Fruit fly (Drosophila melanogaster) whole organism, prepupa: Measurements from ENCODE around the gene Dhc1.

Experiments used
- Blimp-1 ChIP-seq: fragments of 200-800 bp; sonication (Bioruptor generic); optimal IDR thresholded peaks from 3 replicates; lab custom pipeline; 2017; ENCODE audit warnings: missing biosample characterization, missing genetic modification characterization, mild to moderate bottlenecking, moderate library complexity, missing genetic modification reagents
- CG10631 ChIP-seq: fragments of 200-800 bp; sonication (Bioruptor generic); optimal IDR thresholded peaks from 2 replicates; lab custom pipeline; 2016; ENCODE audit warnings: missing biosample characterization, missing genetic modification characterization
- CG10669 ChIP-seq: fragments of 200-800 bp; sonication (Bioruptor generic); optimal IDR thresholded peaks from 3 replicates; lab custom pipeline; 2018; ENCODE audit warnings: missing biosample characterization, mild to moderate bottlenecking, missing genetic modification characterization, moderate library complexity
- CG11294 ChIP-seq: fragments of 200-800 bp; sonication (Bioruptor generic); IDR thresholded peaks from 2 replicates; pipeline ENCODE4 v1.3.6; 2022; ENCODE audit warnings: missing biosample characterization, missing genetic modification characterization
- CG11762 ChIP-seq: fragments of 200-800 bp; sonication (Bioruptor generic); optimal IDR thresholded peaks from 3 replicates; lab custom pipeline; 2016; ENCODE audit warnings: missing biosample characterization, missing genetic modification characterization; ENCODE audit not compliant: insufficient read depth
- CG11902 ChIP-seq: fragments of 200-800 bp; sonication (Bioruptor generic); optimal IDR thresholded peaks from 3 replicates; lab custom pipeline; 2016; ENCODE audit warnings: missing biosample characterization, missing genetic modification characterization
- CG15336 ChIP-seq: fragments of 200-800 bp; sonication (Bioruptor generic); IDR thresholded peaks from 2 replicates; pipeline ENCODE4 v1.3.6; 2022; ENCODE audit warnings: missing biosample characterization, missing genetic modification characterization
- CG1621 ChIP-seq: fragments of 200-800 bp; sonication (Bioruptor generic); optimal IDR thresholded peaks from 3 replicates; lab custom pipeline; 2018; ENCODE audit warnings: missing biosample characterization, mild to moderate bottlenecking, missing genetic modification characterization
- CG16779 ChIP-seq: fragments of 200-800 bp; sonication (Bioruptor generic); optimal IDR thresholded peaks from 3 replicates; lab custom pipeline; 2017; ENCODE audit warnings: missing biosample characterization, mild to moderate bottlenecking, missing genetic modification characterization
- CG3032 ChIP-seq: fragments of 200-800 bp; optimal IDR thresholded peaks from 2 replicates; lab custom pipeline; 2019; ENCODE audit warnings: missing biosample characterization, mild to moderate bottlenecking, missing genetic modification characterization, moderate library complexity
- CG31627 ChIP-seq: fragments of 200-800 bp; sonication (Bioruptor generic); optimal IDR thresholded peaks from 3 replicates; lab custom pipeline; 2016; ENCODE audit warnings: missing biosample characterization, missing genetic modification characterization
- CG32006 ChIP-seq: fragments of 200-800 bp; sonication (Bioruptor generic); optimal IDR thresholded peaks from 3 replicates; lab custom pipeline; 2017; ENCODE audit warnings: missing biosample characterization, mild to moderate bottlenecking, missing genetic modification characterization
- CG34406 ChIP-seq: fragments of 200-800 bp; sonication (Bioruptor generic); optimal IDR thresholded peaks from 3 replicates; lab custom pipeline; 2016; ENCODE audit warnings: missing biosample characterization, missing genetic modification characterization
- CG3919 ChIP-seq: fragments of 200-800 bp; sonication (Bioruptor generic); optimal IDR thresholded peaks from 3 replicates; lab custom pipeline; 2016; ENCODE audit warnings: missing biosample characterization, missing genetic modification characterization
- CG4318 ChIP-seq: fragments of 200-800 bp; sonication (Bioruptor generic); optimal IDR thresholded peaks from 3 replicates; lab custom pipeline; 2017; ENCODE audit warnings: missing biosample characterization, mild to moderate bottlenecking, missing genetic modification characterization
- CG6163 ChIP-seq: fragments of 200-800 bp; sonication (Bioruptor generic); IDR thresholded peaks from 3 replicates; pipeline ENCODE4 v1.3.6; 2022; ENCODE audit warnings: missing biosample characterization, missing genetic modification characterization
- CG6792 ChIP-seq: fragments of 200-800 bp; sonication (Bioruptor generic); optimal IDR thresholded peaks from 3 replicates; lab custom pipeline; 2016; ENCODE audit warnings: missing biosample characterization, missing genetic modification characterization
- CG6808 ChIP-seq: fragments of 200-800 bp; sonication (Bioruptor generic); optimal IDR thresholded peaks from 3 replicates; lab custom pipeline; 2017; ENCODE audit warnings: missing biosample characterization, missing genetic modification characterization, mild to moderate bottlenecking, moderate library complexity, missing genetic modification reagents
- CG6854 ChIP-seq: fragments of 200-800 bp; sonication (Bioruptor generic); optimal IDR thresholded peaks from 2 replicates; lab custom pipeline; 2017; ENCODE audit warnings: missing biosample characterization, mild to moderate bottlenecking, missing genetic modification characterization
- CG7368 ChIP-seq: fragments of 200-800 bp; sonication (Bioruptor generic); optimal IDR thresholded peaks from 3 replicates; lab custom pipeline; 2016; ENCODE audit warnings: missing biosample characterization, missing genetic modification characterization
- CG8119 ChIP-seq: fragments of 200-800 bp; sonication (Bioruptor generic); IDR thresholded peaks from 3 replicates; pipeline ENCODE4 v1.3.6; 2022; ENCODE audit warnings: missing biosample characterization, missing genetic modification characterization
- CG8319 ChIP-seq: fragments of 200-800 bp; sonication (Bioruptor generic); optimal IDR thresholded peaks from 3 replicates; lab custom pipeline; 2016; ENCODE audit warnings: missing biosample characterization, missing genetic modification characterization
- CG8632 ChIP-seq: fragments of 200-800 bp; sonication (Bioruptor generic); optimal IDR thresholded peaks from 3 replicates; lab custom pipeline; 2016; ENCODE audit warnings: missing biosample characterization, missing genetic modification characterization
- CG9139 ChIP-seq: fragments of 200-800 bp; sonication (Bioruptor generic); optimal IDR thresholded peaks from 3 replicates; lab custom pipeline; 2017; ENCODE audit warnings: missing biosample characterization, mild to moderate bottlenecking, missing genetic modification characterization
- Eip78C ChIP-seq: fragments of 200-800 bp; sonication (Bioruptor generic); peaks from one replicate; lab custom pipeline; 2016; ENCODE audit warnings: missing biosample characterization, missing genetic modification characterization
- Eip93F ChIP-seq: fragments of 200-800 bp; sonication (Bioruptor generic); optimal IDR thresholded peaks from 2 replicates; lab custom pipeline; 2016; ENCODE audit warnings: missing biosample characterization, mild to moderate bottlenecking, missing genetic modification characterization
- Ets96B ChIP-seq: fragments of 200-800 bp; optimal IDR thresholded peaks from 2 replicates; lab custom pipeline; 2019; ENCODE audit warnings: missing biosample characterization, mild to moderate bottlenecking, missing genetic modification characterization, moderate library complexity
- Gug ChIP-seq: fragments of 200-800 bp; sonication (Bioruptor generic); IDR thresholded peaks from 2 replicates; pipeline ENCODE4 v1.3.6; 2022; ENCODE audit warnings: missing biosample characterization, missing genetic modification characterization
- Hr38 ChIP-seq: sonication (Bioruptor generic); optimal IDR thresholded peaks from 2 replicates; lab custom pipeline; 2016; ENCODE audit warnings: missing biosample characterization, missing genetic modification characterization
- Hr39 ChIP-seq: fragments of 200-800 bp; sonication (Bioruptor generic); optimal IDR thresholded peaks from 2 replicates; lab custom pipeline; 2016; ENCODE audit warnings: missing biosample characterization, missing genetic modification characterization
- Met ChIP-seq: fragments of 200-800 bp; sonication (Bioruptor generic); optimal IDR thresholded peaks from 3 replicates; lab custom pipeline; 2016; ENCODE audit warnings: missing biosample characterization, missing genetic modification characterization
- OdsH ChIP-seq: fragments of 200-800 bp; sonication (Bioruptor generic); optimal IDR thresholded peaks from 3 replicates; lab custom pipeline; 2016; ENCODE audit warnings: missing biosample characterization, missing genetic modification characterization
- Smox ChIP-seq: fragments of 200-800 bp; sonication (Bioruptor generic); optimal IDR thresholded peaks from 3 replicates; lab custom pipeline; 2016; ENCODE audit warnings: missing biosample characterization, missing genetic modification characterization
- Sox102F ChIP-seq: fragments of 200-800 bp; sonication (Bioruptor generic); optimal IDR thresholded peaks from 2 replicates; lab custom pipeline; 2016; ENCODE audit warnings: missing biosample characterization, mild to moderate bottlenecking, missing genetic modification characterization
- Sox14 ChIP-seq: fragments of 200-800 bp; sonication (Bioruptor generic); optimal IDR thresholded peaks from 3 replicates; lab custom pipeline; 2016; ENCODE audit warnings: missing biosample characterization, missing genetic modification characterization
- Sox15 ChIP-seq: fragments of 200-800 bp; sonication (Bioruptor generic); optimal IDR thresholded peaks from 3 replicates; lab custom pipeline; 2016; ENCODE audit warnings: missing biosample characterization, missing genetic modification characterization
- achi ChIP-seq: fragments of 200-800 bp; sonication (Bioruptor generic); optimal IDR thresholded peaks from 3 replicates; lab custom pipeline; 2016; ENCODE audit warnings: missing biosample characterization, missing genetic modification characterization
- acj6 ChIP-seq: fragments of 200-800 bp; sonication (Bioruptor generic); optimal IDR thresholded peaks from 3 replicates; lab custom pipeline; 2016; ENCODE audit warnings: missing biosample characterization, missing genetic modification characterization
- cyc ChIP-seq: fragments of 200-800 bp; sonication (Bioruptor generic); optimal IDR thresholded peaks from 3 replicates; lab custom pipeline; 2016; ENCODE audit warnings: missing biosample characterization, missing genetic modification characterization
- dac ChIP-seq: fragments of 200-800 bp; sonication (Bioruptor generic); optimal IDR thresholded peaks from 2 replicates; lab custom pipeline; 2017; ENCODE audit warnings: missing biosample characterization, mild to moderate bottlenecking, missing genetic modification characterization
- eg ChIP-seq: fragments of 200-800 bp; sonication (Bioruptor generic); IDR thresholded peaks from 3 replicates; pipeline ENCODE4 v1.3.6; 2022; ENCODE audit warnings: missing biosample characterization, missing genetic modification characterization
- esn ChIP-seq: fragments of 200-800 bp; sonication (Bioruptor generic); optimal IDR thresholded peaks from 2 replicates; lab custom pipeline; 2016; ENCODE audit warnings: missing biosample characterization, mild to moderate bottlenecking, missing genetic modification characterization, moderate library complexity
- fd59A ChIP-seq: fragments of 200-800 bp; sonication (Bioruptor generic); optimal IDR thresholded peaks from 2 replicates; lab custom pipeline; 2017; ENCODE audit warnings: missing biosample characterization, mild to moderate bottlenecking, missing genetic modification characterization, missing genetic modification reagents
- fd85E ChIP-seq: fragments of 200-800 bp; sonication (Bioruptor generic); optimal IDR thresholded peaks from 3 replicates; lab custom pipeline; 2016; ENCODE audit warnings: missing biosample characterization, missing genetic modification characterization
- fkh ChIP-seq: fragments of 200-800 bp; sonication (Bioruptor generic); optimal IDR thresholded peaks from 3 replicates; lab custom pipeline; 2017; ENCODE audit warnings: missing biosample characterization, mild to moderate bottlenecking, missing genetic modification characterization, moderate library complexity
- lz ChIP-seq: fragments of 200-800 bp; sonication (Bioruptor generic); optimal IDR thresholded peaks from 3 replicates; lab custom pipeline; 2016; ENCODE audit warnings: missing biosample characterization, missing genetic modification characterization
- net ChIP-seq: fragments of 200-800 bp; sonication (Bioruptor generic); optimal IDR thresholded peaks from 3 replicates; lab custom pipeline; 2016; ENCODE audit warnings: missing biosample characterization, missing genetic modification characterization
- pdm3 ChIP-seq: fragments of 200-800 bp; sonication (Bioruptor generic); optimal IDR thresholded peaks from 3 replicates; lab custom pipeline; 2016; ENCODE audit warnings: missing biosample characterization, missing genetic modification characterization
- salr ChIP-seq, 2 experiments: fragments of 200-800 bp; sonication (Bioruptor generic); optimal IDR thresholded peaks; 3 replicates each; lab custom pipeline; 2016 to 2018; ENCODE audit warnings: missing biosample characterization in 2 of 2, missing genetic modification characterization in 2 of 2, mild to moderate bottlenecking in 1 of 2
- spab ChIP-seq: fragments of 200-800 bp; sonication (Bioruptor generic); optimal IDR thresholded peaks from 2 replicates; lab custom pipeline; 2017; ENCODE audit warnings: missing biosample characterization, mild to moderate bottlenecking, missing genetic modification characterization, missing genetic modification reagents
- ss ChIP-seq, 2 experiments: fragments of 200-800 bp; sonication (Bioruptor generic); optimal IDR thresholded peaks; 2 replicates in 1 of 2; 3 replicates in 1 of 2; lab custom pipeline; 2017 to 2018; ENCODE audit warnings: mild to moderate bottlenecking in 2 of 2, missing biosample characterization in 2 of 2, missing genetic modification characterization in 2 of 2, moderate library complexity in 1 of 2
- topi ChIP-seq: fragments of 200-800 bp; sonication (Bioruptor generic); optimal IDR thresholded peaks from 3 replicates; lab custom pipeline; 2016; ENCODE audit warnings: missing biosample characterization, missing genetic modification characterization

The Dhc1 gene

DNA sequence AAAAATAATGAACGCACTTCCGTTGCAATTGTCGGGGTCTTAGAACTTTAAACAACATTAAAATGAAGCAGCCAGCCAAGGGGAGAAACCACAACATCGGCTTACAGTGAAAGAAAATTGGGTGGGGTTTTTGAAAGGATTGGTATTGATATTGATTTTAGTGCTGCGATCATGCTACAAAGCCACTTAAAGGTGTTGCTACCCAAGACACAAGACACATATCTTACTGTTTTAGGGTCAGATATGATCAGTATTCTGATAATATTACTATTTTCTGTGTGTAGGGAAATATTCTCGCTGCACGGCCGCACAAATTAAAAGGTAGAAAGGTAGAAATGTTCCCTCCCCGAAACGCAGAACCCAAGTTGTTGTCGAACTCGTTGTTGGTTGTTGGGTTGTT is 69.4 kb downstream of the Dhc1 start:
- peak; percentile 43; the same call in 1 of the 2 replicates for TF ChIP-seq CG15336 (GFP tag; lab: Robert Waterston, UW)
- peak; percentile 57 for TF ChIP-seq Hr39 (GFP tag; lab: Kevin White, UChicago)
- peak; percentile 63 for TF ChIP-seq CG3032 (tag; lab: Kevin White, UChicago)
- peak; percentile 53 for TF ChIP-seq Smox (GFP tag; lab: Kevin White, UChicago)
- peak; percentile 62 for TF ChIP-seq acj6 (GFP tag; lab: Kevin White, UChicago)
- TF ChIP-seq net (GFP tag; lab: Kevin White, UChicago) = peak; percentile 31
- TF ChIP-seq salr (GFP tag; optimal IDR thresholded peaks at IDR 0.05; lab: Kevin White, UChicago) = peak; percentile 43 to 48
- TF ChIP-seq CG32006 (GFP tag; lab: Kevin White, UChicago) = peak; percentile 53
- TF ChIP-seq CG34406 = peak; percentile 14
- TF ChIP-seq CG10669 (GFP tag; lab: Kevin White, UChicago) = peak; percentile 69
- TF ChIP-seq fd85E = no peak
- TF ChIP-seq ss (GFP tag; optimal IDR thresholded peaks at IDR 0.05; lab: Kevin White, UChicago) = peak; percentile 28 to 35
- peak; percentile 59 for TF ChIP-seq CG6792 (GFP tag; lab: Kevin White, UChicago)
- TF ChIP-seq cyc (GFP tag; lab: Kevin White, UChicago) = peak; percentile 56
- TF ChIP-seq CG8632 (GFP tag; lab: Kevin White, UChicago) = peak; percentile 35
- TF ChIP-seq CG11294 = no peak
- peak; percentile 75 for TF ChIP-seq CG3919 (GFP tag; lab: Kevin White, UChicago)
- TF ChIP-seq CG1621 (tag; lab: Kevin White, UChicago) = peak; percentile 62
- TF ChIP-seq CG31627 (GFP tag; lab: Kevin White, UChicago) = peak; percentile 54
- TF ChIP-seq CG11902 (GFP tag; lab: Kevin White, UChicago) = no peak
- TF ChIP-seq OdsH (GFP tag; lab: Kevin White, UChicago) = peak; percentile 61
- TF ChIP-seq eg = no peak
- TF ChIP-seq pdm3 = peak; percentile 63
- TF ChIP-seq lz (GFP tag; lab: Kevin White, UChicago) = peak; percentile 47
- peak; percentile 61 for TF ChIP-seq achi (GFP tag; lab: Kevin White, UChicago)
- TF ChIP-seq CG7368 (GFP tag; lab: Kevin White, UChicago) = peak; percentile 47
- peak; percentile 17 for TF ChIP-seq CG11762
- TF ChIP-seq topi (GFP tag; lab: Kevin White, UChicago) = peak; percentile 54
- TF ChIP-seq fkh (GFP tag; lab: Kevin White, UChicago) = no peak
- no peak for TF ChIP-seq dac
- TF ChIP-seq CG8319 (GFP tag; lab: Kevin White, UChicago) = peak; percentile 43
- TF ChIP-seq Met (GFP tag; lab: Kevin White, UChicago) = peak; percentile 52
- TF ChIP-seq CG6808 (GFP tag; lab: Kevin White, UChicago) = peak; percentile 64
- TF ChIP-seq CG4318 = no peak
- no peak; the same call in 1 of the 2 replicates for TF ChIP-seq Gug (GFP tag; lab: Robert Waterston, UW)
- no peak for TF ChIP-seq Sox15
- TF ChIP-seq Sox102F = peak; percentile 44
- TF ChIP-seq Eip93F (GFP tag; lab: Kevin White, UChicago) = no peak
- peak; percentile 88 for TF ChIP-seq Eip78C (GFP tag; lab: Kevin White, UChicago)
- peak; percentile 25 for TF ChIP-seq CG16779
- TF ChIP-seq Blimp-1 (GFP tag; lab: Kevin White, UChicago) = no peak
- TF ChIP-seq Hr38 = no peak
- peak; percentile 65; the same call in 2 of the 3 replicates for TF ChIP-seq CG6163
- peak; percentile 65 for TF ChIP-seq spab (GFP tag; lab: Kevin White, UChicago)
- TF ChIP-seq CG9139 = no peak
- peak; percentile 7 for TF ChIP-seq CG6854 (GFP tag; lab: Kevin White, UChicago)
- TF ChIP-seq fd59A (GFP tag; lab: Kevin White, UChicago) = peak; percentile 63
- peak; percentile 67 for TF ChIP-seq esn
- peak; percentile 61 for TF ChIP-seq Sox14 (GFP tag; lab: Kevin White, UChicago)
- peak; percentile 39; the same call in 1 of the 3 replicates for TF ChIP-seq CG8119 (GFP tag; lab: Robert Waterston, UW)
- TF ChIP-seq Ets96B (tag; lab: Kevin White, UChicago) = peak; percentile 71
- peak; percentile 69 for TF ChIP-seq CG10631 (GFP tag; lab: Kevin White, UChicago)
